Worm (Caenorhabditis elegans): ENCODE results near the gene daf-12.

The daf-12 gene

ce11 chrX:10594701-10595421 is 40.8 kb upstream of the daf-12 start:
- peak; percentile 36 for TF ChIP-seq unc-55 (GFP tag; optimal IDR thresholded peaks at IDR 0.05)
- TF ChIP-seq madf-2 (tag; optimal IDR thresholded peaks at IDR 0.05), result no peak
- TF ChIP-seq unc-42 (tag; optimal IDR thresholded peaks at IDR 0.05), result peak; percentile 89

- TF ChIP-seq ref-2 (tag; optimal IDR thresholded peaks at IDR 0.05) (peak; percentile 47), unc-55 (GFP tag; optimal IDR thresholded peaks at IDR 0.05) (no peak), ceh-2 (tag; optimal IDR thresholded peaks at IDR 0.05) (peak; percentile 15), pqm-1 (tag; optimal IDR thresholded peaks at IDR 0.05) (no peak), rnt-1 (tag; optimal IDR thresholded peaks at IDR 0.05) (peak; percentile 4), nhr-232 (tag; optimal IDR thresholded peaks at IDR 0.05) (peak; percentile 7), fax-1 (tag; optimal IDR thresholded peaks at IDR 0.05) (no peak), C08G9.2 (tag; optimal IDR thresholded peaks at IDR 0.05) (peak; percentile 8)
These were observed 39.2 kb upstream of the daf-12 start for ce11 chrX:10596420-10596907.

- TF ChIP-seq ceh-24 (tag; optimal IDR thresholded peaks at IDR 0.05) (no peak), pros-1 (tag; optimal IDR thresholded peaks at IDR 0.05) (peak; percentile 13), ama-1 (optimal IDR thresholded peaks at IDR 0.05) (no peak), zip-5 (tag; optimal IDR thresholded peaks at IDR 0.05) (no peak), hlh-8 (tag; optimal IDR thresholded peaks at IDR 0.05) (no peak), gmeb-2 (tag; optimal IDR thresholded peaks at IDR 0.05) (no peak), dmd-4 (tag; optimal IDR thresholded peaks at IDR 0.05; ENCODE audit: borderline replicate concordance) (no peak), ztf-16 (tag; optimal IDR thresholded peaks at IDR 0.05) (no peak), fkh-6 (tag; optimal IDR thresholded peaks at IDR 0.05) (no peak), dve-1 (tag; optimal IDR thresholded peaks at IDR 0.05) (no peak), syd-9 (tag; optimal IDR thresholded peaks at IDR 0.05) (no peak), madf-2 (tag; optimal IDR thresholded peaks at IDR 0.05) (no peak), pat-9 (tag; optimal IDR thresholded peaks at IDR 0.05) (no peak), npax-4 (tag; optimal IDR thresholded peaks at IDR 0.05) (no peak), odd-2 (tag; optimal IDR thresholded peaks at IDR 0.05) (no peak), ceh-30 (tag; optimal IDR thresholded peaks at IDR 0.05) (no peak), sdc-2 (tag; optimal IDR thresholded peaks at IDR 0.05) (peak; percentile 30), hlh-6 (tag; optimal IDR thresholded peaks at IDR 0.05) (no peak), ceh-14 (tag; optimal IDR thresholded peaks at IDR 0.05) (no peak), pha-2 (tag; optimal IDR thresholded peaks at IDR 0.05) (no peak), ceh-18 (tag; optimal IDR thresholded peaks at IDR 0.05) (no peak), elt-4 (tag; optimal IDR thresholded peaks at IDR 0.05) (no peak), F13H6.1 (tag; optimal IDR thresholded peaks at IDR 0.05) (no peak), tbx-7 (tag; optimal IDR thresholded peaks at IDR 0.05) (no peak), pha-4 (tag; optimal IDR thresholded peaks at IDR 0.05) (no peak), rnt-1 (tag; optimal IDR thresholded peaks at IDR 0.05) (peak; percentile 57), ceh-31 (tag; optimal IDR thresholded peaks at IDR 0.05) (peak; percentile 99), ttx-3 (tag; optimal IDR thresholded peaks at IDR 0.05) (no peak), unc-55 (GFP tag; optimal IDR thresholded peaks at IDR 0.05) (peak; percentile 73), sox-4 (tag; optimal IDR thresholded peaks at IDR 0.05) (no peak), K02D7.2 (tag; optimal IDR thresholded peaks at IDR 0.05) (no peak), pqm-1 (tag; optimal IDR thresholded peaks at IDR 0.05) (no peak), fkh-10 (GFP tag; optimal IDR thresholded peaks at IDR 0.05) (no peak), ceh-6 (GFP tag; optimal IDR thresholded peaks at IDR 0.05) (peak; percentile 39), ceh-34 (tag; optimal IDR thresholded peaks at IDR 0.05) (peak; percentile 27), ceh-48 (tag; optimal IDR thresholded peaks at IDR 0.05) (peak; percentile 41), hlh-15 (tag; optimal IDR thresholded peaks at IDR 0.05) (no peak), unc-42 (tag; optimal IDR thresholded peaks at IDR 0.05) (peak; percentile 30), nfya-1 (tag; optimal IDR thresholded peaks at IDR 0.05) (peak; percentile 95), pag-3 (tag; optimal IDR thresholded peaks at IDR 0.05; ENCODE audit: borderline replicate concordance) (no peak), tbx-2 (tag; optimal IDR thresholded peaks at IDR 0.05) (peak; percentile 56), fax-1 (tag; optimal IDR thresholded peaks at IDR 0.05) (no peak), ahr-1 (tag; optimal IDR thresholded peaks at IDR 0.05) (no peak), ref-2 (tag; optimal IDR thresholded peaks at IDR 0.05) (peak; percentile 64)
These were observed 38.0 kb upstream of the daf-12 start for ce11 chrX:10597554-10598191.

All from whole organism, late embryonic.